Fruit fly (Drosophila melanogaster) whole organism, prepupa: ENCODE data around the gene Pdhb.

Experiments used
- Blimp-1 ChIP-seq: fragments of 200-800 bp; sonication (Bioruptor generic); optimal IDR thresholded peaks from 3 replicates; lab custom pipeline; 2017; ENCODE audit warnings: missing biosample characterization, missing genetic modification characterization, mild to moderate bottlenecking, moderate library complexity, missing genetic modification reagents
- CG6854 ChIP-seq: fragments of 200-800 bp; sonication (Bioruptor generic); optimal IDR thresholded peaks from 2 replicates; lab custom pipeline; 2017; ENCODE audit warnings: missing biosample characterization, mild to moderate bottlenecking, missing genetic modification characterization
- Gug ChIP-seq: fragments of 200-800 bp; sonication (Bioruptor generic); IDR thresholded peaks from 2 replicates; pipeline ENCODE4 v1.3.6; 2022; ENCODE audit warnings: missing biosample characterization, missing genetic modification characterization
- Lpt ChIP-seq: fragments of 200-800 bp; sonication (Bioruptor generic); optimal IDR thresholded peaks from 3 replicates; lab custom pipeline; 2016; ENCODE audit warnings: missing biosample characterization, missing genetic modification characterization
- Smox ChIP-seq: fragments of 200-800 bp; sonication (Bioruptor generic); optimal IDR thresholded peaks from 3 replicates; lab custom pipeline; 2016; ENCODE audit warnings: missing biosample characterization, missing genetic modification characterization
- acj6 ChIP-seq: fragments of 200-800 bp; sonication (Bioruptor generic); optimal IDR thresholded peaks from 3 replicates; lab custom pipeline; 2016; ENCODE audit warnings: missing biosample characterization, missing genetic modification characterization
- dsx ChIP-seq: fragments of 200-800 bp; optimal IDR thresholded peaks from 3 replicates; lab custom pipeline; 2019; ENCODE audit warnings: missing biosample characterization, mild to moderate bottlenecking, missing genetic modification characterization, moderate library complexity; ENCODE audit not compliant: poor library complexity, severe bottlenecking
- salr ChIP-seq, 2 experiments: fragments of 200-800 bp; sonication (Bioruptor generic); optimal IDR thresholded peaks; 3 replicates each; lab custom pipeline; 2016 to 2018; ENCODE audit warnings: missing biosample characterization in 2 of 2, missing genetic modification characterization in 2 of 2, mild to moderate bottlenecking in 1 of 2
- vri ChIP-seq: fragments of 200-800 bp; sonication (Bioruptor generic); optimal IDR thresholded peaks from 3 replicates; lab custom pipeline; 2016; ENCODE audit warnings: missing biosample characterization, mild to moderate bottlenecking, missing genetic modification characterization

DNA sequence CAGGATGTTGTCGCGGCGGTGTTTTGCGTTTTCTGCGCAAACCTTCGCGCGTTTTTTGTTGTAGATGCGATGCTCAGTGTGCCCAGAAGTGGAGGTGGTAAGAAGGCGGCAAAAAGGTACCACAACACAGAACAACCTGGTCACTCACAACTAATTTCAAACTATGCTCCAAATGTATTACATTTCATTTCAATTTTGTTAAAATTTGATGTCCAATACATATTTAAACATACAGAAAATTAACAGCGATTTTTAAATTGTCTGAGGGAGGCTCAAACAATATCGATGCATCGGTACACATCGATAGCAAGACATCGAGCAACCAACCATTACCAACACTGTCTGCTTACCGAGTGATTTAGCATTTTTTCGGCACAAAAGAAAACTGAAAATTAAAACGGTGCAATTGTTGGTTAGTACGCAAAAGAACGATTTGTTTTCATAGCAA, 40.4 kb downstream of the Pdhb start, which contains the start of the genes Slbp and Rpn2:
- TF ChIP-seq Lpt (GFP tag; lab: Kevin White, UChicago) (no peak), vri (no peak), acj6 (GFP tag; lab: Kevin White, UChicago) (no peak), salr (GFP tag; optimal IDR thresholded peaks at IDR 0.05; lab: Kevin White, UChicago) (no peak), Gug (GFP tag; lab: Robert Waterston, UW) (no peak), dsx (GFP tag; lab: Kevin White, UChicago) (no peak), Blimp-1 (GFP tag; lab: Kevin White, UChicago) (no peak), CG6854 (GFP tag; lab: Kevin White, UChicago) (no peak), Smox (GFP tag; lab: Kevin White, UChicago) (no peak)
